Fruit fly (Drosophila melanogaster) whole organism, embryonic: ENCODE measurements around the gene CG18748.
A peak's percentile ranks its signal among the peaks of the same experiment; 100 is the strongest.

Experiments used
- ATbp ChIP-seq: fragments of 200-800 bp; sonication (Bioruptor generic); optimal IDR thresholded peaks from 2 replicates; lab custom pipeline; 2017; ENCODE audit warnings: missing biosample characterization, mild to moderate bottlenecking, missing genetic modification characterization, missing genetic modification reagents
- CG1024 ChIP-seq: fragments of 200-800 bp; sonication (Bioruptor generic); IDR thresholded peaks from 2 replicates; pipeline ENCODE4 v1.3.6; 2022; ENCODE audit warnings: missing biosample characterization, missing genetic modification characterization
- CG10366 ChIP-seq: fragments of 200-800 bp; sonication (Bioruptor generic); IDR thresholded peaks from 2 replicates; pipeline ENCODE4 v1.3.6; 2022; ENCODE audit warnings: missing biosample characterization, missing genetic modification characterization
- CG11093 ChIP-seq: fragments of 200-800 bp; sonication (Bioruptor generic); IDR thresholded peaks from 3 replicates; pipeline ENCODE4 v1.3.6; 2022; ENCODE audit warnings: missing biosample characterization, missing genetic modification characterization
- CG12659 ChIP-seq: fragments of 200-800 bp; sonication (Bioruptor generic); optimal IDR thresholded peaks from 3 replicates; lab custom pipeline; 2017; ENCODE audit warnings: mild to moderate bottlenecking, missing biosample characterization, missing genetic modification reagents, missing genetic modification characterization
- CG17829 ChIP-seq: fragments of 200-800 bp; optimal IDR thresholded peaks from 2 replicates; lab custom pipeline; 2019; ENCODE audit warnings: missing biosample characterization, mild to moderate bottlenecking, missing genetic modification characterization, moderate library complexity
- CG30403 ChIP-seq: fragments of 200-800 bp; sonication (Bioruptor generic); optimal IDR thresholded peaks from 3 replicates; lab custom pipeline; 2016; ENCODE audit warnings: missing biosample characterization, missing genetic modification characterization
- CG34376 ChIP-seq: fragments of 200-800 bp; sonication (Bioruptor generic); optimal IDR thresholded peaks from 2 replicates; lab custom pipeline; 2018; ENCODE audit warnings: missing biosample characterization, mild to moderate bottlenecking, missing genetic modification characterization
- CG42726 ChIP-seq: fragments of 200-800 bp; sonication (Bioruptor generic); IDR thresholded peaks from 2 replicates; pipeline ENCODE4 v1.3.6; 2022; ENCODE audit warnings: missing biosample characterization, missing genetic modification characterization; ENCODE audit not compliant: partially characterized antibody
- CG4730 ChIP-seq: fragments of 200-800 bp; sonication (Bioruptor generic); IDR thresholded peaks from 2 replicates; pipeline ENCODE4 v1.3.6; 2022; ENCODE audit warnings: missing biosample characterization, missing genetic modification characterization
- CG5180 ChIP-seq: fragments of 200-800 bp; sonication (Bioruptor generic); optimal IDR thresholded peaks from 3 replicates; lab custom pipeline; 2017; ENCODE audit warnings: missing biosample characterization, missing genetic modification characterization, mild to moderate bottlenecking, moderate library complexity, missing genetic modification reagents
- CG6272 ChIP-seq: fragments of 200-800 bp; sonication (Bioruptor generic); IDR thresholded peaks from 2 replicates; pipeline ENCODE4 v1.3.6; 2022; ENCODE audit warnings: missing biosample characterization, missing genetic modification characterization
- CG6791 ChIP-seq: fragments of 200-800 bp; sonication (Bioruptor generic); IDR thresholded peaks from 3 replicates; pipeline ENCODE4 v1.3.6; 2022; ENCODE audit warnings: missing biosample characterization, missing genetic modification characterization; ENCODE audit not compliant: partially characterized antibody
- CG7839 ChIP-seq: fragments of 200-800 bp; sonication (Bioruptor generic); optimal IDR thresholded peaks from 3 replicates; lab custom pipeline; 2018; ENCODE audit warnings: missing biosample characterization, mild to moderate bottlenecking, missing genetic modification characterization, moderate library complexity
- CG7987 ChIP-seq: fragments of 200-800 bp; sonication (Bioruptor generic); optimal IDR thresholded peaks from 2 replicates; lab custom pipeline; 2018; ENCODE audit warnings: missing biosample characterization, mild to moderate bottlenecking, missing genetic modification characterization, moderate library complexity
- CHES-1-like ChIP-seq: fragments of 200-800 bp; sonication (Bioruptor generic); optimal IDR thresholded peaks from 2 replicates; lab custom pipeline; 2016; ENCODE audit warnings: missing biosample characterization, missing genetic modification characterization
- Deaf1 ChIP-seq: fragments of 200-800 bp; optimal IDR thresholded peaks from 3 replicates; lab custom pipeline; 2019; ENCODE audit warnings: missing biosample characterization, mild to moderate bottlenecking, missing genetic modification characterization, moderate library complexity
- Dref ChIP-seq: fragments of 200-800 bp; sonication (Bioruptor generic); IDR thresholded peaks from 2 replicates; pipeline ENCODE4 v1.3.6; 2022; ENCODE audit warnings: missing biosample characterization, missing genetic modification characterization
- Hey ChIP-seq: fragments of 200-800 bp; sonication (Bioruptor generic); optimal IDR thresholded peaks from 3 replicates; lab custom pipeline; 2018; ENCODE audit warnings: missing biosample characterization, mild to moderate bottlenecking, missing genetic modification characterization
- Jarid2 ChIP-seq: fragments of 200-800 bp; sonication (Bioruptor generic); optimal IDR thresholded peaks from 3 replicates; lab custom pipeline; 2017; ENCODE audit warnings: mild to moderate bottlenecking, missing biosample characterization, missing genetic modification reagents, missing genetic modification characterization
- MESR4 ChIP-seq: fragments of 200-800 bp; sonication (Bioruptor generic); optimal IDR thresholded peaks from 2 replicates; lab custom pipeline; 2018; ENCODE audit warnings: missing biosample characterization, mild to moderate bottlenecking, missing genetic modification characterization, moderate library complexity
- Mrtf ChIP-seq: fragments of 200-800 bp; sonication (Bioruptor generic); IDR thresholded peaks from 3 replicates; pipeline ENCODE4 v1.3.6; 2022; ENCODE audit warnings: missing biosample characterization, missing genetic modification characterization
- Optix ChIP-seq: fragments of 200-800 bp; sonication (Bioruptor generic); IDR thresholded peaks from 3 replicates; pipeline ENCODE4 v1.3.6; 2022; ENCODE audit warnings: missing biosample characterization, missing genetic modification characterization
- Pdp1 ChIP-seq, 2 experiments: fragments of 200-800 bp; sonication (Bioruptor generic); optimal IDR thresholded peaks; 3 replicates each; lab custom pipeline; 2016; ENCODE audit warnings: missing biosample characterization in 2 of 2, missing genetic modification characterization in 2 of 2, mild to moderate bottlenecking in 1 of 2, moderate library complexity in 1 of 2
- Scr ChIP-seq: fragments of 200-800 bp; sonication (Bioruptor generic); IDR thresholded peaks from 2 replicates; pipeline ENCODE4 v1.3.6; 2022; ENCODE audit warnings: missing biosample characterization, missing genetic modification characterization; ENCODE audit not compliant: partially characterized antibody
- Sry-δ ChIP-seq: fragments of 200-800 bp; sonication (Bioruptor generic); optimal IDR thresholded peaks from 2 replicates; lab custom pipeline; 2016; ENCODE audit warnings: missing biosample characterization, missing genetic modification characterization
- Stat92E ChIP-seq, 3 experiments: fragments of >200 bp in 2 of 3; fragments of 200-800 bp in 1 of 3; sonication (Bioruptor generic) in 1 of 3; optimal IDR thresholded peaks; 2 replicates each; lab custom pipeline; 2017 to 2019; ENCODE audit warnings: missing biosample characterization in 3 of 3, missing genetic modification characterization in 3 of 3, mild to moderate bottlenecking in 1 of 3, moderate library complexity in 1 of 3
- ara ChIP-seq: fragments of 200-800 bp; sonication (Bioruptor generic); IDR thresholded peaks from 2 replicates; pipeline ENCODE4 v1.3.6; 2022; ENCODE audit warnings: missing biosample characterization, missing genetic modification characterization
- bowl ChIP-seq: fragments of 200-800 bp; sonication (Bioruptor generic); IDR thresholded peaks from 2 replicates; pipeline ENCODE4 v1.3.6; 2022; ENCODE audit warnings: missing biosample characterization, missing genetic modification characterization
- bsh ChIP-seq, 2 experiments: fragments of 200-800 bp; sonication (Bioruptor generic); optimal IDR thresholded peaks; 2 replicates each; lab custom pipeline; 2017 to 2018; ENCODE audit warnings: mild to moderate bottlenecking in 2 of 2, missing biosample characterization in 2 of 2, missing genetic modification characterization in 2 of 2, moderate library complexity in 1 of 2
- cato ChIP-seq: fragments of 200-800 bp; sonication (Bioruptor generic); optimal IDR thresholded peaks from 2 replicates; lab custom pipeline; 2016; ENCODE audit warnings: missing biosample characterization, missing genetic modification characterization, borderline replicate concordance
- crp ChIP-seq, 2 experiments: fragments of 200-800 bp; sonication (Bioruptor generic); optimal IDR thresholded peaks; 2 replicates in 1 of 2; 3 replicates in 1 of 2; lab custom pipeline; 2017; ENCODE audit warnings: missing biosample characterization in 2 of 2, missing genetic modification characterization in 2 of 2, mild to moderate bottlenecking in 1 of 2, moderate library complexity in 1 of 2
- exex ChIP-seq: fragments of 200-800 bp; sonication (Bioruptor generic); optimal IDR thresholded peaks from 4 replicates; lab custom pipeline; 2018; ENCODE audit warnings: missing biosample characterization, mild to moderate bottlenecking, missing genetic modification characterization, moderate library complexity
- fd102C ChIP-seq: fragments of 200-800 bp; sonication (Bioruptor generic); optimal IDR thresholded peaks from 2 replicates; lab custom pipeline; 2018; ENCODE audit warnings: missing biosample characterization, mild to moderate bottlenecking, missing genetic modification characterization, moderate library complexity
- ftz-f1 ChIP-seq: fragments of 200-800 bp; sonication (Bioruptor generic); optimal IDR thresholded peaks from 2 replicates; lab custom pipeline; 2016; ENCODE audit warnings: missing biosample characterization, missing genetic modification characterization
- gfzf ChIP-seq: fragments of 200-800 bp; sonication (Bioruptor generic); optimal IDR thresholded peaks from 2 replicates; lab custom pipeline; 2016; ENCODE audit warnings: missing biosample characterization, mild to moderate bottlenecking, missing genetic modification characterization, moderate library complexity
- grn ChIP-seq: fragments of 200-800 bp; sonication (Bioruptor generic); optimal IDR thresholded peaks from 3 replicates; lab custom pipeline; 2017; ENCODE audit warnings: missing biosample characterization, missing genetic modification characterization
- gro ChIP-seq: fragments of 200-800 bp; sonication (Bioruptor generic); optimal IDR thresholded peaks from 2 replicates; lab custom pipeline; 2016; ENCODE audit warnings: missing biosample characterization, missing genetic modification characterization
- gt ChIP-seq: fragments of 200-800 bp; sonication (Bioruptor generic); IDR thresholded peaks from 2 replicates; pipeline ENCODE4 v1.3.6; 2022; ENCODE audit warnings: missing biosample characterization, missing genetic modification characterization
- hkb ChIP-seq, 2 experiments: fragments of 200-800 bp in 1 of 2; fragments of >200 bp in 1 of 2; sonication (Bioruptor generic) in 1 of 2; IDR thresholded peaks in 1 of 2; optimal IDR thresholded peaks in 1 of 2; 2 replicates each; pipeline versions ENCODE4 v1.3.6 to Lab custom; 2017 to 2022; ENCODE audit warnings: missing biosample characterization in 1 of 2, missing genetic modification characterization in 1 of 2
- mam ChIP-seq: fragments of 200-800 bp; sonication (Bioruptor generic); optimal IDR thresholded peaks from 3 replicates; lab custom pipeline; 2016; ENCODE audit warnings: missing biosample characterization, missing genetic modification characterization
- mirr ChIP-seq: fragments of 200-800 bp; sonication (Bioruptor generic); optimal IDR thresholded peaks from 3 replicates; lab custom pipeline; 2018; ENCODE audit warnings: missing biosample characterization, mild to moderate bottlenecking, missing genetic modification characterization
- phol ChIP-seq: fragments of 200-800 bp; sonication (Bioruptor generic); optimal IDR thresholded peaks from 3 replicates; lab custom pipeline; 2018; ENCODE audit warnings: missing biosample characterization, mild to moderate bottlenecking, missing genetic modification characterization, moderate library complexity
- pita ChIP-seq: fragments of 200-800 bp; sonication (Bioruptor generic); optimal IDR thresholded peaks from 2 replicates; lab custom pipeline; 2017; ENCODE audit warnings: missing biosample characterization, mild to moderate bottlenecking, missing genetic modification characterization
- scrt ChIP-seq: fragments of 200-800 bp; sonication (Bioruptor generic); optimal IDR thresholded peaks from 2 replicates; lab custom pipeline; 2018; ENCODE audit warnings: missing biosample characterization, mild to moderate bottlenecking, missing genetic modification characterization, moderate library complexity
- sd ChIP-seq: fragments of 200-800 bp; sonication (Bioruptor generic); optimal IDR thresholded peaks from 3 replicates; lab custom pipeline; 2018; ENCODE audit warnings: missing biosample characterization, mild to moderate bottlenecking, missing genetic modification characterization, moderate library complexity
- slp2 ChIP-seq: fragments of 200-800 bp; sonication (Bioruptor generic); optimal IDR thresholded peaks from 2 replicates; lab custom pipeline; 2016; ENCODE audit warnings: missing biosample characterization, missing genetic modification characterization
- sug ChIP-seq: fragments of 200-800 bp; optimal IDR thresholded peaks from 2 replicates; lab custom pipeline; 2019; ENCODE audit warnings: missing biosample characterization, mild to moderate bottlenecking, missing genetic modification characterization, moderate library complexity
- vfl ChIP-seq: fragments of 200-800 bp; sonication (Bioruptor generic); optimal IDR thresholded peaks from 2 replicates; lab custom pipeline; 2016; ENCODE audit warnings: missing biosample characterization, missing genetic modification characterization
- z ChIP-seq: fragments of 200-800 bp; sonication (Bioruptor generic); IDR thresholded peaks from 3 replicates; pipeline ENCODE4 v1.3.6; 2022; ENCODE audit warnings: missing biosample characterization, missing genetic modification characterization

Gene CG18748

DNA sequence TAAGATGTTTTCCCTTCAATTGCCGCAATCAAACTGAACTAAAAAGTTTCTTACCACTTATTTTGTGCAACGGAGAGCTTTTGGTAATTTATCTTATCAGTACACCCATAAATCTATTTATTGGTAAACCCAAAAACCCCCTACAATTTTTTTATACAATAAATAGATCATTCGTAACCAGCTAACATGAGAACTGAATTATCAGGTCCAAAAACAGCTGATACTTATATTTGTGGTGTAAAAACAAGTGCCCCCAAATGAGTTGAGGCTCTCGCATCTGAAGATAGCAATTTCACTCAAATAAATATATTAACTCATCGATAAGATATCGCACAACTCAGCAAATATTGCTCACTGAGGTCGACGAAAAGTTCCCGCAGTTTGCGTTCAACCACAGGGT lies at the start of gene CG18748:
Gene CG18748 (minus strand): TSS at position 25 of the 400 bp plus-strand sequence.
- no peak for TF ChIP-seq Sry-δ (GFP tag; lab: Kevin White, UChicago)
- TF ChIP-seq CG5180 (GFP tag; lab: Kevin White, UChicago): peak; percentile 19
- TF ChIP-seq ftz-f1: no peak
- peak in 1 of 2 experiments; percentile 22 for TF ChIP-seq Pdp1 (GFP tag; optimal IDR thresholded peaks at IDR 0.05; lab: Kevin White, UChicago)
- no peak for TF ChIP-seq CG7987
- peak; percentile 59 for TF ChIP-seq CG34376
- peak; percentile 24 for TF ChIP-seq grn
- TF ChIP-seq bsh (GFP tag; optimal IDR thresholded peaks at IDR 0.05; lab: Kevin White, UChicago): no peak
- TF ChIP-seq Hey (tag; lab: Kevin White, UChicago): peak; percentile 5
- TF ChIP-seq CG17829: no peak
- no peak for TF ChIP-seq CG1024 (GFP tag; lab: Robert Waterston, UW)
- peak; percentile 16 for TF ChIP-seq sd
- TF ChIP-seq MESR4: no peak
- peak in 1 of 2 experiments; percentile 12 for TF ChIP-seq crp (GFP tag; optimal IDR thresholded peaks at IDR 0.05; lab: Kevin White, UChicago)
- TF ChIP-seq Mrtf (GFP tag; lab: Robert Waterston, UW): no peak
- TF ChIP-seq sug (tag; lab: Kevin White, UChicago): peak; percentile 92
- TF ChIP-seq gt (GFP tag; lab: Robert Waterston, UW): no peak
- no peak for TF ChIP-seq scrt
- no peak for TF ChIP-seq bowl (GFP tag; lab: Robert Waterston, UW)
- peak; percentile 87 for TF ChIP-seq exex (tag; lab: Kevin White, UChicago)
- TF ChIP-seq z: peak; percentile 72; the same call in 1 of the 3 replicates
- TF ChIP-seq phol: no peak
- peak; percentile 59 for TF ChIP-seq mirr (GFP tag; lab: Kevin White, UChicago)
- no peak for TF ChIP-seq cato (GFP tag; lab: Kevin White, UChicago)

DNA sequence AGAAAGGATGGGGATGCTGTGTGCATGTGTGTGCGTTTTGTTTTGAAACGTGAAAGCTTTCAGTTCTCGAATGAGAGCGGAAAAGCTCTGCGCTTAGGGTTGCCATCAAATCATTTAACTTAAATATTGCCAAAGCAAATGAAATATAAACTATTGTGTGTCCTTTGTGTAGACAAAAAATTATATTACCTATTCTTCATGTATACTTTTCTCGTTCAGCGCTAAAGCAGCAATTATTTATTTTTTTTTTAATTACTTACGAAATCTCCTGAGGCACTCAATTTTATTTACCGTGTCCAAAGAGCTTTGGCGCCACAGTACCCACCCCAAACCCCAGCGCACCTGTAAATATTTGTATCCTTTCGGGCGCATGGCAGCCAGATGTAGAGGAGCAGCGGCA lies 33.8 kb upstream of the CG18748 start:
- TF ChIP-seq CHES-1-like (GFP tag; lab: Kevin White, UChicago) (no peak), CG11093 (GFP tag; lab: Robert Waterston, UW) (no peak), CG42726 (GFP tag; lab: Robert Waterston, UW) (no peak), CG4730 (GFP tag; lab: Robert Waterston, UW) (no peak), Dref (no peak), CG10366 (peak; percentile 22; the same call in 1 of the 2 replicates), gfzf (GFP tag; lab: Kevin White, UChicago) (no peak), slp2 (GFP tag; lab: Kevin White, UChicago) (no peak), vfl (no peak), ATbp (GFP tag; lab: Kevin White, UChicago) (peak; percentile 1), CG7839 (tag; lab: Kevin White, UChicago) (peak; percentile 52), fd102C (no peak), Jarid2 (GFP tag; lab: Kevin White, UChicago) (no peak), gro (GFP tag; lab: Kevin White, UChicago) (peak; percentile 16), Scr (GFP tag; lab: Robert Waterston, UW) (no peak), CG12659 (peak; percentile 35), Optix (no peak), CG6272 (GFP tag; lab: Robert Waterston, UW) (no peak), Stat92E (GFP tag; optimal IDR thresholded peaks at IDR 0.05; lab: Kevin White, UChicago) (no peak), pita (GFP tag; lab: Kevin White, UChicago) (no peak), hkb (optimal IDR thresholded peaks at IDR 0.05; lab: Kevin White, UChicago) (no peak), hkb (GFP tag; IDR thresholded peaks at IDR 0.05; lab: Robert Waterston, UW) (no peak; the same call in 1 of the 2 replicates), ara (GFP tag; lab: Robert Waterston, UW) (no peak), CG6791 (GFP tag; lab: Robert Waterston, UW) (no peak), Deaf1 (tag; lab: Kevin White, UChicago) (no peak), CG30403 (peak; percentile 49), mam (GFP tag; lab: Kevin White, UChicago) (peak; percentile 52)
